Fruit fly (Drosophila melanogaster) whole organism, embryonic: Measurements from ENCODE around the gene CG10730.

Experiments
- B-H1 ChIP-seq: fragments of 200-800 bp; sonication (Bioruptor generic); IDR thresholded peaks from 3 replicates; pipeline ENCODE4 v1.3.6; 2022; ENCODE audit warnings: missing biosample characterization, missing genetic modification characterization
- Bteb2 ChIP-seq: fragments of 200-800 bp; sonication (Bioruptor generic); optimal IDR thresholded peaks from 2 replicates; lab custom pipeline; 2016; ENCODE audit warnings: missing biosample characterization, missing genetic modification characterization
- CG11398 ChIP-seq: fragments of 200-800 bp; sonication (Bioruptor generic); optimal IDR thresholded peaks from 2 replicates; lab custom pipeline; 2016; ENCODE audit warnings: missing biosample characterization, missing genetic modification characterization
- CG11456 ChIP-seq: fragments of 200-800 bp; sonication (Bioruptor generic); IDR thresholded peaks from 3 replicates; pipeline ENCODE4 v1.3.6; 2022; ENCODE audit warnings: missing biosample characterization, missing genetic modification characterization
- CG12744 ChIP-seq: fragments of 200-800 bp; sonication (Bioruptor generic); optimal IDR thresholded peaks from 2 replicates; lab custom pipeline; 2016; ENCODE audit warnings: missing biosample characterization, missing genetic modification characterization
- CG1647 ChIP-seq: fragments of 200-800 bp; sonication (Bioruptor generic); optimal IDR thresholded peaks from 3 replicates; lab custom pipeline; 2016; ENCODE audit warnings: missing biosample characterization, missing genetic modification characterization
- CG16863 ChIP-seq: fragments of 200-800 bp; sonication (Bioruptor generic); optimal IDR thresholded peaks from 3 replicates; lab custom pipeline; 2016; ENCODE audit warnings: missing biosample characterization, missing genetic modification characterization
- CG18619 ChIP-seq: fragments of 200-800 bp; sonication (Bioruptor generic); optimal IDR thresholded peaks from 3 replicates; lab custom pipeline; 2017; ENCODE audit warnings: missing biosample characterization, mild to moderate bottlenecking, missing genetic modification characterization
- CG18764 ChIP-seq: fragments of 200-800 bp; sonication (Bioruptor generic); optimal IDR thresholded peaks from 3 replicates; lab custom pipeline; 2016; ENCODE audit warnings: missing biosample characterization, missing genetic modification characterization
- CG2129 ChIP-seq: fragments of 200-800 bp; sonication (Bioruptor generic); IDR thresholded peaks from 2 replicates; pipeline ENCODE4 v1.3.6; 2022; ENCODE audit warnings: missing biosample characterization, missing genetic modification characterization; ENCODE audit not compliant: partially characterized antibody
- CG2199 ChIP-seq: fragments of 200-800 bp; sonication (Bioruptor generic); IDR thresholded peaks from 3 replicates; pipeline ENCODE4 v1.3.6; 2022; ENCODE audit warnings: missing biosample characterization, missing genetic modification characterization
- CG4328 ChIP-seq: fragments of 200-800 bp; sonication (Bioruptor generic); optimal IDR thresholded peaks from 3 replicates; lab custom pipeline; 2017; ENCODE audit warnings: missing biosample characterization, missing genetic modification reagents, missing genetic modification characterization
- CG43689 ChIP-seq: fragments of 200-800 bp; sonication (Bioruptor generic); IDR thresholded peaks from 2 replicates; pipeline ENCODE4 v1.3.6; 2022; ENCODE audit warnings: missing biosample characterization, missing genetic modification characterization
- CG6683 ChIP-seq: fragments of 200-800 bp; sonication (Bioruptor generic); optimal IDR thresholded peaks from 2 replicates; lab custom pipeline; 2017; ENCODE audit warnings: missing biosample characterization, mild to moderate bottlenecking, missing genetic modification characterization, missing genetic modification reagents
- CG7357 ChIP-seq: fragments of 200-800 bp; sonication (Bioruptor generic); IDR thresholded peaks from 3 replicates; pipeline ENCODE4 v1.3.6; 2022; ENCODE audit warnings: missing biosample characterization, missing genetic modification characterization
- CG7556 ChIP-seq: fragments of 200-800 bp; sonication (Bioruptor generic); optimal IDR thresholded peaks from 2 replicates; lab custom pipeline; 2017; ENCODE audit warnings: missing biosample characterization, mild to moderate bottlenecking, missing genetic modification characterization
- CG8089 ChIP-seq: fragments of 200-800 bp; sonication (Bioruptor generic); optimal IDR thresholded peaks from 3 replicates; lab custom pipeline; 2016; ENCODE audit warnings: missing biosample characterization, missing genetic modification characterization
- CG8944 ChIP-seq: fragments of 200-800 bp; sonication (Bioruptor generic); optimal IDR thresholded peaks from 3 replicates; lab custom pipeline; 2016; ENCODE audit warnings: missing biosample characterization, missing genetic modification characterization
- D19B ChIP-seq: fragments of 200-800 bp; sonication (Bioruptor generic); optimal IDR thresholded peaks from 2 replicates; lab custom pipeline; 2017; ENCODE audit warnings: missing biosample characterization, mild to moderate bottlenecking, missing genetic modification characterization
- Deaf1 ChIP-seq: fragments of 200-800 bp; optimal IDR thresholded peaks from 3 replicates; lab custom pipeline; 2019; ENCODE audit warnings: missing biosample characterization, mild to moderate bottlenecking, missing genetic modification characterization, moderate library complexity
- Dp ChIP-seq: fragments of 200-800 bp; sonication (Bioruptor generic); optimal IDR thresholded peaks from 2 replicates; lab custom pipeline; 2018; ENCODE audit warnings: missing biosample characterization, mild to moderate bottlenecking, missing genetic modification characterization, moderate library complexity
- Drgx ChIP-seq: fragments of 200-800 bp; sonication (Bioruptor generic); IDR thresholded peaks from 2 replicates; pipeline ENCODE4 v1.3.6; 2022; ENCODE audit warnings: missing biosample characterization, missing genetic modification characterization
- Hr78 ChIP-seq, 2 experiments: fragments of 200-800 bp in 1 of 2; fragments of >200 bp in 1 of 2; sonication (Bioruptor generic) in 1 of 2; optimal IDR thresholded peaks; 2 replicates each; lab custom pipeline; 2017 to 2019; ENCODE audit warnings: missing biosample characterization in 2 of 2, missing genetic modification characterization in 2 of 2, mild to moderate bottlenecking in 1 of 2, moderate library complexity in 1 of 2
- Med ChIP-seq: fragments of 200-800 bp; sonication (Bioruptor generic); peaks from one replicate; lab custom pipeline; 2016; ENCODE audit warnings: missing biosample characterization, missing genetic modification characterization, mild to moderate bottlenecking, inconsistent platforms, moderate library complexity
- Meics ChIP-seq: fragments of 200-800 bp; sonication (Bioruptor generic); optimal IDR thresholded peaks from 2 replicates; lab custom pipeline; 2017; ENCODE audit warnings: missing biosample characterization, mild to moderate bottlenecking, missing genetic modification characterization
- Mes4 ChIP-seq: fragments of 200-800 bp; sonication (Bioruptor generic); optimal IDR thresholded peaks from 2 replicates; lab custom pipeline; 2016; ENCODE audit warnings: missing biosample characterization, missing genetic modification characterization
- NFAT ChIP-seq: fragments of 200-800 bp; sonication (Bioruptor generic); IDR thresholded peaks from 2 replicates; pipeline ENCODE4 v1.3.6; 2022; ENCODE audit warnings: missing biosample characterization, missing genetic modification characterization
- NK7.1 ChIP-seq: fragments of 200-800 bp; sonication (Bioruptor generic); optimal IDR thresholded peaks from 3 replicates; lab custom pipeline; 2016; ENCODE audit warnings: missing biosample characterization, missing genetic modification characterization
- Oaz ChIP-seq: fragments of 200-800 bp; sonication (Bioruptor generic); IDR thresholded peaks from 2 replicates; pipeline ENCODE4 v1.3.6; 2022; ENCODE audit warnings: missing biosample characterization, missing genetic modification characterization
- Sox100B ChIP-seq: fragments of 200-800 bp; sonication (Bioruptor generic); optimal IDR thresholded peaks from 3 replicates; lab custom pipeline; 2018; ENCODE audit warnings: missing biosample characterization, mild to moderate bottlenecking, missing genetic modification characterization
- Sox102F ChIP-seq: fragments of 200-800 bp; sonication (Bioruptor generic); optimal IDR thresholded peaks from 2 replicates; lab custom pipeline; 2018; ENCODE audit warnings: missing biosample characterization, mild to moderate bottlenecking, missing genetic modification characterization, moderate library complexity
- Spps ChIP-seq: fragments of 200-800 bp; sonication (Bioruptor generic); optimal IDR thresholded peaks from 2 replicates; lab custom pipeline; 2018; ENCODE audit warnings: missing biosample characterization, mild to moderate bottlenecking, missing genetic modification characterization
- abd-A ChIP-seq: fragments of 200-800 bp; sonication (Bioruptor generic); optimal IDR thresholded peaks from 3 replicates; lab custom pipeline; 2019; ENCODE audit warnings: missing biosample characterization, mild to moderate bottlenecking, missing genetic modification characterization, moderate library complexity
- bab2 ChIP-seq: fragments of 200-800 bp; sonication (Bioruptor generic); optimal IDR thresholded peaks from 2 replicates; lab custom pipeline; 2016; ENCODE audit warnings: missing biosample characterization, missing genetic modification characterization
- bowl ChIP-seq: fragments of 200-800 bp; sonication (Bioruptor generic); IDR thresholded peaks from 2 replicates; pipeline ENCODE4 v1.3.6; 2022; ENCODE audit warnings: missing biosample characterization, missing genetic modification characterization
- cad ChIP-seq: fragments of >200 bp; optimal IDR thresholded peaks from 2 replicates; lab custom pipeline; 2017; ENCODE audit warnings: missing biosample characterization, missing genetic modification characterization
- ci ChIP-seq: fragments of 200-800 bp; sonication (Bioruptor generic); IDR thresholded peaks from 3 replicates; pipeline ENCODE4 v1.3.6; 2022; ENCODE audit warnings: missing biosample characterization, missing genetic modification characterization
- croc ChIP-seq: fragments of 200-800 bp; sonication (Bioruptor generic); conservative IDR thresholded peaks from 3 replicates; pipeline ENCODE4 v1.3.6; 2022; ENCODE audit warnings: missing biosample characterization, missing genetic modification characterization
- cwo ChIP-seq: fragments of 200-800 bp; sonication (Bioruptor generic); optimal IDR thresholded peaks from 3 replicates; lab custom pipeline; 2017; ENCODE audit warnings: missing biosample characterization, missing genetic modification characterization, mild to moderate bottlenecking, moderate library complexity, missing genetic modification reagents
- dimm ChIP-seq: fragments of 200-800 bp; sonication (Bioruptor generic); IDR thresholded peaks from 2 replicates; pipeline ENCODE4 v1.3.6; 2022; ENCODE audit warnings: missing biosample characterization, missing genetic modification characterization
- disco-r ChIP-seq: fragments of 200-800 bp; sonication (Bioruptor generic); optimal IDR thresholded peaks from 2 replicates; lab custom pipeline; 2016; ENCODE audit warnings: missing biosample characterization, missing genetic modification characterization
- dm ChIP-seq: fragments of 200-800 bp; sonication (Bioruptor generic); optimal IDR thresholded peaks from 3 replicates; lab custom pipeline; 2016; ENCODE audit warnings: missing biosample characterization, missing genetic modification characterization
- inv ChIP-seq: fragments of 200-800 bp; sonication (Bioruptor generic); IDR thresholded peaks from 2 replicates; pipeline ENCODE4 v1.3.6; 2022; ENCODE audit warnings: missing biosample characterization, missing genetic modification characterization; ENCODE audit not compliant: partially characterized antibody
- lov ChIP-seq, 2 experiments: fragments of 200-800 bp in 1 of 2; fragments of >200 bp in 1 of 2; sonication (Bioruptor generic) in 1 of 2; IDR thresholded peaks in 1 of 2; optimal IDR thresholded peaks in 1 of 2; 2 replicates in 1 of 2; 3 replicates in 1 of 2; pipeline versions ENCODE4 v1.3.6 to Lab custom; 2017 to 2022; ENCODE audit warnings: missing biosample characterization in 1 of 2, missing genetic modification characterization in 1 of 2
- nerfin-1 ChIP-seq: fragments of 200-800 bp; sonication (Bioruptor generic); optimal IDR thresholded peaks from 3 replicates; lab custom pipeline; 2019; ENCODE audit warnings: missing biosample characterization, mild to moderate bottlenecking, missing genetic modification characterization, moderate library complexity
- org-1 ChIP-seq: fragments of 200-800 bp; sonication (Bioruptor generic); optimal IDR thresholded peaks from 2 replicates; lab custom pipeline; 2017; ENCODE audit warnings: missing biosample characterization, missing genetic modification characterization
- vnd ChIP-seq: fragments of 200-800 bp; sonication (Bioruptor generic); IDR thresholded peaks from 3 replicates; pipeline ENCODE4 v1.3.6; 2022; ENCODE audit warnings: missing biosample characterization, missing genetic modification characterization; ENCODE audit not compliant: partially characterized antibody
- wdn ChIP-seq: fragments of 200-800 bp; sonication (Bioruptor generic); IDR thresholded peaks from 2 replicates; pipeline ENCODE4 v1.3.6; 2022; ENCODE audit warnings: missing biosample characterization, missing genetic modification characterization
- wek ChIP-seq: fragments of 200-800 bp; sonication (Bioruptor generic); optimal IDR thresholded peaks from 3 replicates; lab custom pipeline; 2018; ENCODE audit warnings: missing biosample characterization, mild to moderate bottlenecking, missing genetic modification characterization, moderate library complexity
- zfh2 ChIP-seq: fragments of 200-800 bp; sonication (Bioruptor generic); optimal IDR thresholded peaks from 2 replicates; lab custom pipeline; 2016; ENCODE audit warnings: missing biosample characterization, missing genetic modification characterization

CG10730 gene

dm6 chr2L:20061018-20061657 is 10.9 kb downstream of the CG10730 start, which contains the start of the genes barr and lok (continued):
- TF ChIP-seq org-1 (GFP tag; lab: Kevin White, UChicago) (no peak), B-H1 (GFP tag; lab: Robert Waterston, UW) (no peak), NK7.1 (GFP tag; lab: Kevin White, UChicago) (no peak), ci (0 out of 3 replicates have a peak, but pooled peaks have one; percentile 10), D19B (GFP tag; lab: Kevin White, UChicago) (peak; percentile 29), bowl (GFP tag; lab: Robert Waterston, UW) (no peak), bab2 (GFP tag; lab: Kevin White, UChicago) (peak; percentile 24), Sox102F (peak; percentile 43), CG18619 (GFP tag; lab: Kevin White, UChicago) (peak; percentile 58), cwo (GFP tag; lab: Kevin White, UChicago) (no peak), Sox100B (no peak), zfh2 (GFP tag; lab: Kevin White, UChicago) (peak; percentile 67), Mes4 (GFP tag; lab: Kevin White, UChicago) (no peak), CG11456 (GFP tag; lab: Robert Waterston, UW) (no peak), Bteb2 (GFP tag; lab: Kevin White, UChicago) (peak; percentile 57), CG2129 (GFP tag; lab: Robert Waterston, UW) (no peak), CG4328 (GFP tag; lab: Kevin White, UChicago) (peak; percentile 39), cad (GFP tag; lab: Kevin White, UChicago) (no peak), CG7556 (GFP tag; lab: Kevin White, UChicago) (peak; percentile 57), CG8944 (GFP tag; lab: Kevin White, UChicago) (peak; percentile 39), Med (GFP tag; lab: Kevin White, UChicago) (peak; percentile 82), vnd (no peak), CG11398 (GFP tag; lab: Kevin White, UChicago) (no peak), croc (GFP tag; lab: Robert Waterston, UW) (peak; percentile 28; the same call in 2 of the 3 replicates), Dp (GFP tag; lab: Kevin White, UChicago) (peak; percentile 57), Hr78 (GFP tag; optimal IDR thresholded peaks at IDR 0.05; lab: Kevin White, UChicago) (no peak), inv (GFP tag; lab: Robert Waterston, UW) (no peak), CG18764 (no peak), wek (no peak), CG7357 (GFP tag; lab: Robert Waterston, UW) (0 out of 3 replicates have a peak, but pooled peaks have one; percentile 36), wdn (GFP tag; lab: Robert Waterston, UW) (no peak), Oaz (GFP tag; lab: Robert Waterston, UW) (no peak), dimm (GFP tag; lab: Robert Waterston, UW) (no peak), CG1647 (GFP tag; lab: Kevin White, UChicago) (peak; percentile 47), disco-r (GFP tag; lab: Kevin White, UChicago) (no peak), CG16863 (peak; percentile 42), Deaf1 (tag; lab: Kevin White, UChicago) (no peak), CG8089 (GFP tag; lab: Kevin White, UChicago) (peak; percentile 48), lov (optimal IDR thresholded peaks at IDR 0.05; lab: Kevin White, UChicago) (no peak), lov (GFP tag; IDR thresholded peaks at IDR 0.05; lab: Robert Waterston, UW) (no peak), nerfin-1 (tag; lab: Kevin White, UChicago) (peak; percentile 44), CG43689 (GFP tag; lab: Robert Waterston, UW) (no peak), Drgx (GFP tag; lab: Robert Waterston, UW) (no peak), CG6683 (no peak), CG12744 (GFP tag; lab: Kevin White, UChicago) (peak; percentile 1), NFAT (GFP tag; lab: Robert Waterston, UW) (peak; percentile 33; the same call in 1 of the 2 replicates), Spps (tag; lab: Kevin White, UChicago) (no peak), CG2199 (GFP tag; lab: Robert Waterston, UW) (no peak), abd-A (tag; lab: Kevin White, UChicago) (no peak), dm (GFP tag; lab: Kevin White, UChicago) (no peak), Meics (GFP tag; lab: Kevin White, UChicago) (peak; percentile 42)
